Fruit fly (Drosophila melanogaster): ENCODE measurements around the gene CG13373.

dm6 chrX:499589-500041 lies 22.8 kb downstream of the CG13373 start:
- TF ChIP-seq psq (optimal IDR thresholded peaks at IDR 0.05) (no peak), ttk (optimal IDR thresholded peaks at IDR 0.05) (no peak), h (optimal IDR thresholded peaks at IDR 0.05) (no peak), Sin3A (optimal IDR thresholded peaks at IDR 0.05) (no peak), insv (optimal IDR thresholded peaks at IDR 0.05) (no peak), Myc (optimal IDR thresholded peaks at IDR 0.05) (no peak)
